Worm (Caenorhabditis elegans): ENCODE data around the gene F35D11.3.

- no peak for TF ChIP-seq ama-1 (optimal IDR thresholded peaks at IDR 0.05)
- TF ChIP-seq ets-7 (tag; optimal IDR thresholded peaks at IDR 0.05): no peak
- no peak for TF ChIP-seq flt-1 (GFP tag; IDR thresholded peaks at IDR 0.05)
- no peak for TF ChIP-seq ceh-36 (tag; optimal IDR thresholded peaks at IDR 0.05)
- TF ChIP-seq scrt-1 (GFP tag; IDR thresholded peaks at IDR 0.05): no peak
- no peak for TF ChIP-seq tbx-11 (GFP tag; IDR thresholded peaks at IDR 0.05)
- TF ChIP-seq tra-4 (tag; optimal IDR thresholded peaks at IDR 0.05): no peak
- TF ChIP-seq hnd-1 (tag; optimal IDR thresholded peaks at IDR 0.05): no peak
- no peak for TF ChIP-seq F13C5.2 (tag; optimal IDR thresholded peaks at IDR 0.05)
- no peak for TF ChIP-seq sea-1 (GFP tag; conservative IDR thresholded peaks at IDR 0.05)
Measured at ce11 chrII:4581090-4581489, 27.1 kb upstream of the F35D11.3 start.
